Worm (Caenorhabditis elegans): Measurements from ENCODE around the gene Y48B6A.13.
A peak's percentile ranks its signal among the peaks of the same experiment; 100 is the strongest.

- TF ChIP-seq ZK337.2 (GFP tag; IDR thresholded peaks at IDR 0.05) (no peak), fos-1 (tag; optimal IDR thresholded peaks at IDR 0.05) (no peak), nhr-41 (GFP tag; IDR thresholded peaks at IDR 0.05) (no peak), aly-2 (tag; optimal IDR thresholded peaks at IDR 0.05) (no peak), fkh-10 (GFP tag; optimal IDR thresholded peaks at IDR 0.05) (no peak), ztf-11 (tag; optimal IDR thresholded peaks at IDR 0.05) (no peak), unc-62 (GFP tag; optimal IDR thresholded peaks at IDR 0.05 in 1 of 2) (no peak), unc-62 (tag; optimal IDR thresholded peaks at IDR 0.05) (no peak), nhr-237 (tag; optimal IDR thresholded peaks at IDR 0.05) (no peak), ama-1 (optimal IDR thresholded peaks at IDR 0.05) (peak; percentile 24), nhr-42 (GFP tag; IDR thresholded peaks at IDR 0.05) (no peak), mep-1 (tag; optimal IDR thresholded peaks at IDR 0.05) (no peak), nhr-25 (tag; optimal IDR thresholded peaks at IDR 0.05; ENCODE audit: borderline replicate concordance, insufficient read depth) (no peak), lsy-2 (tag; optimal IDR thresholded peaks at IDR 0.05) (no peak), gei-8 (GFP tag; optimal IDR thresholded peaks at IDR 0.05) (no peak)
Observed at ce11 chrII:14234375-14235102, 8.5 kb upstream of the Y48B6A.13 start.

Data from whole organism, L4 larva.